Worm (Caenorhabditis elegans) whole organism, L3 larva: ENCODE results near the gene sek-4.

Experiments used
- R02D3.7 ChIP-seq: fragments of 150-350 bp; optimal IDR thresholded peaks from 2 replicates; lab custom pipeline; 2014; ENCODE audit warnings: missing biosample characterization, missing genetic modification characterization
- ZK546.5 ChIP-seq: sonication (generic microtip); optimal IDR thresholded peaks from 2 replicates; lab custom pipeline; 2017; ENCODE audit warnings: missing biosample characterization, missing genetic modification characterization
- aly-2 ChIP-seq: fragments of 150-350 bp; optimal IDR thresholded peaks from 2 replicates; lab custom pipeline; 2014; ENCODE audit warnings: missing biosample characterization, missing genetic modification characterization
- ama-1 ChIP-seq: fragments of 150-350 bp; optimal IDR thresholded peaks from 2 replicates; lab custom pipeline; 2018
- ceh-16 ChIP-seq: sonication (generic microtip); optimal IDR thresholded peaks from 2 replicates; lab custom pipeline; 2017; ENCODE audit warnings: missing biosample characterization, missing genetic modification characterization
- ceh-28 ChIP-seq: fragments of 150-350 bp; optimal IDR thresholded peaks from 2 replicates; lab custom pipeline; 2014; ENCODE audit warnings: missing biosample characterization, missing genetic modification reagents, missing genetic modification characterization
- ceh-9 ChIP-seq: sonication (generic microtip); optimal IDR thresholded peaks from 2 replicates; lab custom pipeline; 2018; ENCODE audit warnings: missing biosample characterization, missing genetic modification characterization
- daf-12 ChIP-seq: fragments of 150-350 bp; optimal IDR thresholded peaks from 2 replicates; lab custom pipeline; 2014; ENCODE audit warnings: missing biosample characterization, missing genetic modification reagents, missing genetic modification characterization
- egl-27 ChIP-seq: sonication (generic microtip); optimal IDR thresholded peaks from 4 replicates; lab custom pipeline; 2017; ENCODE audit warnings: missing biosample characterization, missing genetic modification reagents, missing genetic modification characterization
- elt-2 ChIP-seq: sonication (generic microtip); optimal IDR thresholded peaks from 2 replicates; lab custom pipeline; 2016; ENCODE audit warnings: missing genetic modification reagents, mild to moderate bottlenecking, missing genetic modification characterization, missing compliant biosample characterization
- elt-3 ChIP-seq, 3 experiments: fragments of 150-350 bp in 1 of 3; sonication (generic microtip) in 2 of 3; optimal IDR thresholded peaks; 2 replicates in 2 of 3; 4 replicates in 1 of 3; lab custom pipeline; 2014 to 2017; ENCODE audit warnings: missing biosample characterization in 3 of 3, missing genetic modification characterization in 3 of 3
- fkh-10 ChIP-seq: sonication (generic microtip); optimal IDR thresholded peaks from 2 replicates; lab custom pipeline; 2017; ENCODE audit warnings: missing biosample characterization, missing genetic modification reagents, missing genetic modification characterization
- hmg-11 ChIP-seq: sonication (generic microtip); optimal IDR thresholded peaks from 2 replicates; lab custom pipeline; 2016; ENCODE audit warnings: missing genetic modification characterization, missing compliant biosample characterization
- jun-1 ChIP-seq: fragments of 150-350 bp; optimal IDR thresholded peaks from 2 replicates; lab custom pipeline; 2014; ENCODE audit warnings: missing biosample characterization, missing genetic modification reagents, missing genetic modification characterization
- lin-15B ChIP-seq: fragments of 150-350 bp; optimal IDR thresholded peaks from 2 replicates; lab custom pipeline; 2014; ENCODE audit warnings: missing biosample characterization, missing genetic modification characterization
- lin-39 ChIP-seq: fragments of 150-350 bp; optimal IDR thresholded peaks from 2 replicates; lab custom pipeline; 2018; ENCODE audit warnings: missing biosample characterization, missing genetic modification reagents, missing genetic modification characterization
- lsy-12 ChIP-seq: sonication (generic microtip); optimal IDR thresholded peaks from 2 replicates; lab custom pipeline; 2016; ENCODE audit warnings: mild to moderate bottlenecking, missing genetic modification characterization, missing compliant biosample characterization
- mdl-1 ChIP-seq: fragments of 150-350 bp; optimal IDR thresholded peaks from 2 replicates; lab custom pipeline; 2014; ENCODE audit warnings: missing biosample characterization, missing genetic modification characterization
- mml-1 ChIP-seq: fragments of 150-350 bp; sonication (generic microtip); optimal IDR thresholded peaks from 3 replicates; lab custom pipeline; 2014; ENCODE audit warnings: missing biosample characterization, missing genetic modification characterization
- nfya-1 ChIP-seq: sonication (generic microtip); optimal IDR thresholded peaks from 2 replicates; lab custom pipeline; 2017; ENCODE audit warnings: missing genetic modification characterization, mild to moderate bottlenecking, missing compliant biosample characterization, antibody characterized with exemption, moderate library complexity; ENCODE audit not compliant: insufficient read depth
- nhr-11 ChIP-seq: fragments of 150-350 bp; optimal IDR thresholded peaks from 2 replicates; lab custom pipeline; 2014; ENCODE audit warnings: missing biosample characterization, missing genetic modification characterization
- nhr-12 ChIP-seq: fragments of 150-350 bp; optimal IDR thresholded peaks from 2 replicates; lab custom pipeline; 2014; ENCODE audit warnings: missing biosample characterization, missing genetic modification characterization
- nhr-23 ChIP-seq: fragments of 150-350 bp; optimal IDR thresholded peaks from 2 replicates; lab custom pipeline; 2014; ENCODE audit warnings: missing biosample characterization, missing genetic modification reagents, missing genetic modification characterization
- nhr-237 ChIP-seq: fragments of 150-350 bp; optimal IDR thresholded peaks from 2 replicates; lab custom pipeline; 2014; ENCODE audit warnings: missing biosample characterization, missing genetic modification characterization
- nhr-25 ChIP-seq: sonication (generic microtip); optimal IDR thresholded peaks from 2 replicates; lab custom pipeline; 2017; ENCODE audit warnings: missing biosample characterization, missing genetic modification characterization
- nhr-43 ChIP-seq: sonication (generic microtip); optimal IDR thresholded peaks from 2 replicates; lab custom pipeline; 2016; ENCODE audit warnings: mild to moderate bottlenecking, missing genetic modification characterization, missing compliant biosample characterization; ENCODE audit not compliant: poor library complexity, severe bottlenecking
- nhr-77 ChIP-seq: fragments of 150-350 bp; optimal IDR thresholded peaks from 2 replicates; lab custom pipeline; 2014; ENCODE audit warnings: missing biosample characterization, missing genetic modification characterization
- pha-4 ChIP-seq: fragments of 150-350 bp; optimal IDR thresholded peaks from 2 replicates; lab custom pipeline; 2014; ENCODE audit warnings: missing biosample characterization, missing genetic modification reagents, missing genetic modification characterization
- pqm-1 ChIP-seq: fragments of 150-350 bp; optimal IDR thresholded peaks from 2 replicates; lab custom pipeline; 2017; ENCODE audit warnings: missing biosample characterization, missing genetic modification characterization, inconsistent platforms
- sea-2 ChIP-seq: fragments of 150-350 bp; sonication (generic microtip); optimal IDR thresholded peaks from 4 replicates; lab custom pipeline; 2014; ENCODE audit warnings: missing biosample characterization, missing genetic modification reagents, missing genetic modification characterization
- skn-1 ChIP-seq: fragments of 150-350 bp; optimal IDR thresholded peaks from 2 replicates; lab custom pipeline; 2014; ENCODE audit warnings: missing biosample characterization, missing genetic modification characterization
- snpc-4 ChIP-seq: fragments of 150-350 bp; optimal IDR thresholded peaks from 2 replicates; lab custom pipeline; 2014; ENCODE audit warnings: missing biosample characterization, missing genetic modification characterization
- tbx-2 ChIP-seq: sonication (generic microtip); optimal IDR thresholded peaks from 2 replicates; lab custom pipeline; 2016; ENCODE audit warnings: mild to moderate bottlenecking, missing genetic modification characterization, missing compliant biosample characterization
- unc-39 ChIP-seq: sonication (generic microtip); optimal IDR thresholded peaks from 4 replicates; lab custom pipeline; 2017; ENCODE audit warnings: missing biosample characterization, missing genetic modification characterization
- unc-62 ChIP-seq: fragments of 150-350 bp; sonication (generic microtip); optimal IDR thresholded peaks from 4 replicates; lab custom pipeline; 2014; ENCODE audit warnings: missing biosample characterization, missing genetic modification reagents, missing genetic modification characterization
- zag-1 ChIP-seq: fragments of 150-350 bp; optimal IDR thresholded peaks from 2 replicates; lab custom pipeline; 2014; ENCODE audit warnings: missing biosample characterization, missing genetic modification characterization
- ztf-4 ChIP-seq: fragments of 150-350 bp; optimal IDR thresholded peaks from 2 replicates; lab custom pipeline; 2014; ENCODE audit warnings: missing biosample characterization, missing genetic modification characterization

The sek-4 gene

DNA sequence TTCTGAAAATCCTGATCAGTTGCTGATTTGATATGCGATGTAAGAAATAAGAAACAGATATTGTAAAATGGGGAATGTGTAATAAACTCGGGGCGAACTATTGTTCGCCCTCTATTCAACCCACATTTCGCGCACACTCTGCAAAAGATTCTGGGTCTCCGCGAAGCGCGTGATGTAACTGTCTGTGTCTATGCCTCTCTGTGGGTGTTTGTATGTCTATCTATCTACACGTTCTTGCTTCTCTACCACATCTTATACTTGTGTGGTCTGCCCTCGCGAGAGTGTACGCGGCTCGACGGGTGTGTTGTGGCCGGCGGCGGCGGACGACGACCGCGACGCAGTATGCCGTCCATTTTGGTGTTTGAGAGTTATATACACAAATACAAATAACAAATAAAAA lies 38.4 kb upstream of the sek-4 start (continued):
- TF ChIP-seq jun-1 (tag; lab: Kevin White, UChicago) (peak; percentile 68), ceh-9 (tag; lab: Kevin White, UChicago) (no peak), nhr-237 (no peak), snpc-4 (tag; lab: Kevin White, UChicago) (peak; percentile 59), lsy-12 (tag; lab: Kevin White, UChicago) (peak; percentile 30), lin-15B (tag; lab: Kevin White, UChicago) (peak; percentile 29), R02D3.7 (tag; lab: Kevin White, UChicago) (no peak), aly-2 (tag; lab: Kevin White, UChicago) (no peak), unc-39 (tag; lab: Kevin White, UChicago) (no peak), nhr-12 (tag; lab: Kevin White, UChicago) (no peak), pha-4 (tag; lab: Kevin White, UChicago) (peak; percentile 71), mdl-1 (tag; lab: Kevin White, UChicago) (peak; percentile 6), elt-3 (tag; optimal IDR thresholded peaks at IDR 0.05; lab: Kevin White, UChicago) (no peak)

DNA sequence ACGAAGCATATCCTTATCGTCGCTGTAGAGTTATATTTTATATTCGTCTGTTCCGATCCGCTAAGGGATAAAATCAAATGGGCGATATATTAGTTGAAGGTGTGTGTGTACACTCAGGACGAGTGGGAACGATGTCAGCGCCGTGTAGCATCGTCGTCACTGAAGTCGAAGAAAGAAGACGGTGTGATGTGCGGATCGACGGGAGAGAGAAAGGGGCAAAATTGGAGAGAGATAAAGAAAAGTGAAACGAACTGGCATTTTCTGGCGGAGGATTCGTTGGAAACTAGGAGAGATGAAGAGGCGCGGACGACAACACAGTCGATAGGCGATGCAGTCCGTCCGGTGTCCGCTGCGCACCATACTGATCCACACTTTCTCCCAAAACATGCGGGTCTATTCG lies 36.9 kb upstream of the sek-4 start, which contains the start of gene C26B9.3:
Gene C26B9.3, plus strand, starts transcription at position 343 of the 400 bp plus-strand sequence.
- TF ChIP-seq mml-1 (tag; lab: Kevin White, UChicago), result no peak
- TF ChIP-seq nhr-25 (tag; lab: Kevin White, UChicago), result peak; percentile 40
- TF ChIP-seq hmg-11, result peak; percentile 18
- TF ChIP-seq nfya-1 (tag; lab: Kevin White, UChicago), result no peak
- peak; percentile 51 for TF ChIP-seq nhr-23 (tag; lab: Kevin White, UChicago)

DNA sequence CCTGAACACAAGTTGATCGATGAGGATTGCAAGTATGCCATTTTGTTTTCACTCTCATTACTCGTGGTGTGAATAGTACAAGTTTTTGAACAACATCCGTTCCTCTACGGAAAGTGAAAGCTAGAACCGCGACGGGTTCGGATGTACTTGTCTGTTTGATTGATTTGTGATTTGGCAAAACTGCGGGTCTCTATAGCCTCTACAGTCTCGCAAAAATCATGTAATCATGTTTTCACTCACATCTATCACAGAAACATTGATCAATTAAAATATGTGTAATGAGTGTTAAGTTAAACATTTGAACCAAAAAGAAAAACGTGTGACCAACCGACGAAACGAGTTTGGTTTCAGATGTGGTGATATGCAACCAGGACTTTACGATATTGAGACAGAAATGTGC lies 35.5 kb upstream of the sek-4 start:
- TF ChIP-seq elt-3 (tag; optimal IDR thresholded peaks at IDR 0.05; lab: Kevin White, UChicago) (peak in 1 of 3 experiments; percentile 62), pqm-1 (tag; lab: Kevin White, UChicago) (no peak), nhr-25 (tag; lab: Kevin White, UChicago) (peak; percentile 90), ZK546.5 (tag; lab: Kevin White, UChicago) (no peak), ceh-9 (tag; lab: Kevin White, UChicago) (no peak), unc-62 (GFP tag; lab: Kevin White, UChicago) (peak; percentile 88), fkh-10 (no peak), nhr-43 (tag; lab: Kevin White, UChicago) (peak; percentile 36)

DNA sequence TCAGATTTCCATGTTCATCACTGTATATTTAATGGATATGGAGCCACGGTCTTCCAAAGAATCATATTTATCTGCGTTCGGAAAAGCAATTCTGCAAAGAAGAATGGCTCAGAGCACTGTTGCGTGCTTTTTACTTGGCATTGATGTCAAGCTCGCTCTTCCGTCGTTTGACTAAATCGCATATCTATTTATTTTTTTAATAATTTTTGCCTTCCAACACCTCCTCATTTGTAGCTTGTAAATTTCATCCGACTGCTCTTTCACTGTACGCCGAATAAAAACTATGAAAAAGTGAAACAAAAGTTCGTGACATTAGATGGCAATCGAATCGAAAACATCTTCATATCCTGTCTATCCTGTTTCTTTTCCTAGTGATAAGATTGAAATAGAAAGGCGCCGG lies 35.0 kb upstream of the sek-4 start, which contains the start of gene C26B9.2:
Gene C26B9.2, plus strand, starts transcription at position 301 of the 400 bp plus-strand sequence.
- TF ChIP-seq lin-39 (no peak), nhr-23 (tag; lab: Kevin White, UChicago) (no peak), unc-39 (tag; lab: Kevin White, UChicago) (no peak), ceh-9 (tag; lab: Kevin White, UChicago) (no peak), elt-2 (tag; lab: Kevin White, UChicago) (no peak), ztf-4 (tag; lab: Kevin White, UChicago) (no peak), ceh-28 (tag; lab: Kevin White, UChicago) (no peak), nhr-77 (no peak)

DNA sequence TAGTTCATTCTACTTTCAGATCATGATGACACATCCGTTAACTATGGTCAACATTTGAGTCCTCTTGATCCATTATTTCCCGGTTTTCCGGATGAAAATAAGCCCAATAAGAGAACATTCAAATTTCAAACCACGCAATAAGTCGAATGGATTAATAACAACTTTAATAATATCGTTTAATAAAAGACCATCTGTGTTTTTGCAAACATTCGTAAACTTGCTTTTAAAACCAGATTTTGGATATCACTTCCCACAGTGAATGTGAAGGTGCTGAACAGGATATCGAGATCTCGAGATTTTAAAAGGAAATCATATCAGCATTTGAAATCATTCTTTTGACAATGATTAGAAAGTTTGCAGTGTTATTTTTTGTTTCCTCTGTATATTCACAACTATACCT lies 32.9 kb upstream of the sek-4 start, which contains the start of gene C26B9.7:
Gene C26B9.7, plus strand, starts transcription at position 301 of the 400 bp plus-strand sequence.
- no peak for TF ChIP-seq nfya-1 (tag; lab: Kevin White, UChicago)
- no peak for TF ChIP-seq pha-4 (tag; lab: Kevin White, UChicago)
- no peak for TF ChIP-seq skn-1 (tag; lab: Kevin White, UChicago)
- TF ChIP-seq ama-1, result no peak
- no peak for TF ChIP-seq sea-2 (GFP tag; lab: Kevin White, UChicago)
- no peak for TF ChIP-seq zag-1 (tag; lab: Kevin White, UChicago)
- TF ChIP-seq ceh-16 (tag; lab: Kevin White, UChicago), result no peak
- TF ChIP-seq egl-27 (tag; lab: Kevin White, UChicago), result no peak
- no peak for TF ChIP-seq R02D3.7 (tag; lab: Kevin White, UChicago)
- TF ChIP-seq daf-12, result no peak
- no peak for TF ChIP-seq lin-39
- no peak for TF ChIP-seq tbx-2
- TF ChIP-seq ztf-4 (tag; lab: Kevin White, UChicago), result no peak
- no peak for TF ChIP-seq mml-1 (tag; lab: Kevin White, UChicago)
- TF ChIP-seq pqm-1 (tag; lab: Kevin White, UChicago), result no peak
- TF ChIP-seq fkh-10, result no peak
- no peak for TF ChIP-seq lin-15B (tag; lab: Kevin White, UChicago)
- no peak for TF ChIP-seq nhr-23 (tag; lab: Kevin White, UChicago)
- TF ChIP-seq nhr-11 (tag; lab: Kevin White, UChicago), result no peak
- no peak for TF ChIP-seq elt-3 (tag; optimal IDR thresholded peaks at IDR 0.05; lab: Kevin White, UChicago)
